Fruit fly (Drosophila melanogaster): ENCODE results near the gene t-Grip84.

DNA sequence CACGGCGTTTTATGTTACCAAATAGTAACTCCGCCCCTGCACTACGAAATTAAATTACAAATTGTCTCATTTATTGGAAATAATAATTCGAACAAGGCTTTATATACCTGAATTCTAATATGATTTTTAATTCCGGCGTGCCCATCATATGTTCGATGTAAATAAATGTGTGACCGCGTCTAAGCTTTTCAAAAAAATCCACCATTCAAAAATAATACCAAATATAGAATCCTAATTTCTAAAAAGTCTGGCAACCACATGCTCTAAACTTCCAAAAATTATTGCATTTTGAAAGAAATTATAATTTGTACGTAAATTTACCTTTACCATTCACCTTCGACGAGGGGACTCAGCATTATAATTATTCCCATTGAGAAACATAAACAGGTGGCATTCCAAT is 49.5 kb upstream of the t-Grip84 start, which contains the start of gene Urm1:
- TF ChIP-seq CG8478 (optimal IDR thresholded peaks at IDR 0.05) (no peak), CTCF (optimal IDR thresholded peaks at IDR 0.05) (no peak)
